Worm (Caenorhabditis elegans): Measurements from ENCODE around the gene W05B10.3.

DNA sequence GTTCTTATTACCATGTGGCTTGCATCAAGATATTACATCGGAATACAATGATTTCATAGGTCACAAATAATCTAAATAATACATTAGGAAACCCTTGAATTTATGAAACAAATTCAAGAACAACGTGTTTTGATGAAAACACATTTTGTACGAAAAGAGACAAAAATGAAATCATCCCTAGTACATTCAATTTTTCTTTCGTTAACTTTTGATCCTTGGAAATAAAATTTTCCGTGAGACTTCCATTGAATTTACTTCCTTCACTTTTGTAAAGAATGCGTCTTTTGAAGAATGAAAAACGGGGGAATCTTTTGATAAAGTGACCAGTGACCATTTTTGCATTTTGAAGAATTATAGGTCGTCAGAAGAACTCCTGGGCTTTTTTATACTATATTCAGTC is 12.2 kb upstream of the W05B10.3 start:
- TF ChIP-seq ceh-88 (GFP tag; IDR thresholded peaks at IDR 0.05): no peak
- no peak for TF ChIP-seq lin-39 (tag; optimal IDR thresholded peaks at IDR 0.05)
- TF ChIP-seq ceh-82 (tag; optimal IDR thresholded peaks at IDR 0.05): no peak
- TF ChIP-seq pax-3 (tag; optimal IDR thresholded peaks at IDR 0.05): no peak
- no peak for TF ChIP-seq rnt-1 (tag; optimal IDR thresholded peaks at IDR 0.05)

All from whole organism, L1 larva.